Worm (Caenorhabditis elegans): ENCODE results near the gene C41H7.2.

DNA sequence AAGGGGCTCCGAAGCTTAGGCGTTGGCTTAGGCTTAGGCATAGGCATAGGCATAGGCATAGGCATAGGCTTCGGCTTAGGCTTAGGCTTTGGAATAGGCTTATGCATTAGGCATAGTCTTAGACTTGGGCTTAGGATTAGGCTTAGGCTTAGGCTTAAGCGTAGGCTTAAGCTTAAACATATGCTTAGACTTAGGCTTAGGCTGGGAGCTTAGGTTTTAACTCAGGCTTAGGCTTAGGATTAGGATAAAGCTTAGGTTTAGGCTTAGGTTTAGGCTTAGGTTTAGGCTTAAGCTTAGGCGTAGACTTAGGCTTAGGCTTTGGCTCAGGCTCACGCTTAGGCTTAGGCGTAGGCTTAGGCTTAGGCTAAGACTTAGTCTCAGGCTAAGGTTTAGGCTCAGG is 24.5 kb upstream of the C41H7.2 start:
- TF ChIP-seq unc-62 (GFP tag; optimal IDR thresholded peaks at IDR 0.05) = no peak
- TF ChIP-seq ceh-16 (tag; optimal IDR thresholded peaks at IDR 0.05) = no peak
- TF ChIP-seq ceh-82 (tag; optimal IDR thresholded peaks at IDR 0.05) = no peak
